Worm (Caenorhabditis elegans): ENCODE results near the gene ttr-37.

DNA sequence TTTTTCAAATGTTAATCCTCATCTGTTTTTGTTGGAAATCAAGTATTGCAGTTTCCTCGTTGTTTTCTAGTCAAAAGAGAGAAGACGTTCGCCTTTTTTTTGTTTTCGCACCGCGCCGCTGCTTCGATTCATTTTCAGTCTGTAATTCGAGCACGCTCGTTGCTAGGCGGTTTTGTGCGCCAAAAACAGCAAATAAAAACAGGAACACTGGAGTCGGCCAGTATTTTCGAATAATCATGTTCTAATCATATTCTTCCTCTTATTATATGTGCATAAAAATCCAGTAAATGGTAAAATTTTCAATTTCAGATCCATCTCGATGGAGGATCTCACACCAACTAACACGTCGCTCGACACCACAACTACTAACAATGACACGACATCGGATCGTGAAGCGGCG lies 15.9 kb downstream of the ttr-37 start, which contains the start of gene pdk-1:
- TF ChIP-seq klf-2 (GFP tag; conservative IDR thresholded peaks at IDR 0.05) (no peak), ref-1 (GFP tag; conservative IDR thresholded peaks at IDR 0.05) (no peak), T22C8.4 (GFP tag; IDR thresholded peaks at IDR 0.05) (no peak), flt-1 (GFP tag; IDR thresholded peaks at IDR 0.05) (no peak), ztf-23 (GFP tag; IDR thresholded peaks at IDR 0.05) (no peak), ztf-29 (GFP tag; IDR thresholded peaks at IDR 0.05) (no peak), tab-1 (GFP tag; IDR thresholded peaks at IDR 0.05) (no peak), cog-1 (tag; optimal IDR thresholded peaks at IDR 0.05) (no peak)

All from whole organism, midembryonic.